Worm (Caenorhabditis elegans) whole organism, midembryonic: ENCODE measurements around the gene H25P19.1.

ENCODE experiments used
- cog-1 ChIP-seq: sonication (generic microtip); optimal IDR thresholded peaks from 2 replicates; lab custom pipeline; 2016; ENCODE audit warnings: missing genetic modification characterization, missing compliant biosample characterization
- flt-1 ChIP-seq: fragments of 200-800 bp; sonication (Bioruptor generic); IDR thresholded peaks from 2 replicates; pipeline ENCODE4 v1.3.6; 2022; ENCODE audit warnings: missing genetic modification characterization, missing compliant biosample characterization
- med-1 ChIP-seq: sonication (generic microtip); optimal IDR thresholded peaks from 2 replicates; lab custom pipeline; 2017; ENCODE audit warnings: missing genetic modification characterization, mild to moderate bottlenecking, missing compliant biosample characterization, antibody characterized with exemption, missing genetic modification reagents; ENCODE audit not compliant: insufficient read depth
- ztf-29 ChIP-seq: fragments of 200-800 bp; sonication (Bioruptor generic); IDR thresholded peaks from 2 replicates; pipeline ENCODE4 v1.3.6; 2022; ENCODE audit warnings: missing genetic modification reagents, missing genetic modification characterization, missing compliant biosample characterization

DNA sequence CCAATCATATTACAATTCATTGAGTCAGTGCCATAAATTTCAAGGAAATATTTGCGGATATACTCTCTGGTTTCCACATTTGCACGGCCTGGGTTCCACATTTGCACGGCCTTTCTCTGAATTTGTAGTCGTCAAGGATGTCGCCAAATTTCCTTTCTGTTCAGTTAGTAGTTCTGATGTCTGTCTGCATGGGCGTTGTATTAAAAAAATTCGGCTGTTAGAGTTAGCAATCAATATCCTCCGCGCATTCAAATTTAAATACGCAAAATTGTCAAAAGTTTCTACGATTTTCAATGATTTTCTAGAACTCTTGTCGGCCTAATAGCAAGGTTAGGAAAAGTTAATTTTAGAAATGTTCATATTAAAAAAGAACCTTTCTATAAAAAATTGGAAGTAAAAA, 8.4 kb downstream of the H25P19.1 start, which contains the start of gene srj-52:
- TF ChIP-seq med-1 (GFP tag; lab: Kevin White, UChicago), result no peak
- TF ChIP-seq ztf-29 (GFP tag; lab: Robert Waterston, UW), result no peak
- no peak for TF ChIP-seq cog-1
- no peak for TF ChIP-seq flt-1
